Worm (Caenorhabditis elegans) whole organism, young adult: ENCODE measurements around the gene let-716.

Experiments
- dpff-1 ChIP-seq: sonication (generic microtip); optimal IDR thresholded peaks from 2 replicates; lab custom pipeline; 2017; ENCODE audit warnings: mild to moderate bottlenecking, missing genetic modification characterization, missing compliant biosample characterization
- egl-44 ChIP-seq: fragments of 200-800 bp; sonication (Bioruptor generic); IDR thresholded peaks from 2 replicates; pipeline ENCODE4 v1.3.6; 2022; ENCODE audit warnings: missing genetic modification reagents, missing genetic modification characterization, missing compliant biosample characterization
- pha-4 ChIP-seq: fragments of 150-350 bp; sonication (generic microtip); optimal IDR thresholded peaks from 2 replicates; lab custom pipeline; 2014; ENCODE audit warnings: missing biosample characterization, missing genetic modification reagents, missing genetic modification characterization
- tlf-1 ChIP-seq: fragments of 200-800 bp; sonication (Bioruptor generic); optimal IDR thresholded peaks from 2 replicates; lab custom pipeline; 2018; ENCODE audit warnings: mild to moderate bottlenecking, missing genetic modification characterization, missing compliant biosample characterization

DNA sequence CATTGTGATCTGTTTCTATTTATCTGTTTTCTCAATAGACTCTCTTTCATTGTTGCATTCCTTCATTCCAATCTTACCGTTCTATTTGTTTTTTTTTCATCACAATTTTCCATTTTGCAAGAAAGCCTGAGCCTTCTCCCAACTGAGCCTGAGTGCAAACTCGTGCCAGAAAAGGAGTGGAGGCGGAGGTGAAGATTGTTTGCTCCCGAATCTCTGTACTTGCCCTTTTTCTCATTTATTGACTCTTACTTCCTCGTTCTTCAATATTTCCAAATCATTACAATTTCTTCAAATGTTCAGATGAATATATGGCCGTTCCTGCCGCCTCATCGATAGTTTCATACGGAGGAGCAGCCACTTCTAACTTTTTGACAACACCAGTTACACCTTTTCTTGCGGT, 23.5 kb downstream of the let-716 start, which contains the start of gene let-756:
- no peak for TF ChIP-seq tlf-1
- no peak for TF ChIP-seq pha-4 (tag; lab: Kevin White, UChicago)
- TF ChIP-seq dpff-1 (tag; lab: Kevin White, UChicago), result no peak
- TF ChIP-seq egl-44, result no peak
